Worm (Caenorhabditis elegans) whole organism, L3 larva: ENCODE data around the gene C28C12.12.

ENCODE experiments used
- ZK546.5 ChIP-seq: sonication (generic microtip); optimal IDR thresholded peaks from 2 replicates; lab custom pipeline; 2017; ENCODE audit warnings: missing biosample characterization, missing genetic modification characterization
- daf-12 ChIP-seq: fragments of 150-350 bp; optimal IDR thresholded peaks from 2 replicates; lab custom pipeline; 2014; ENCODE audit warnings: missing biosample characterization, missing genetic modification reagents, missing genetic modification characterization
- elt-3 ChIP-seq, 3 experiments: fragments of 150-350 bp in 1 of 3; sonication (generic microtip) in 2 of 3; optimal IDR thresholded peaks; 2 replicates in 2 of 3; 4 replicates in 1 of 3; lab custom pipeline; 2014 to 2017; ENCODE audit warnings: missing biosample characterization in 3 of 3, missing genetic modification characterization in 3 of 3
- fos-1 ChIP-seq: fragments of 150-350 bp; optimal IDR thresholded peaks from 2 replicates; lab custom pipeline; 2014; ENCODE audit warnings: missing biosample characterization, missing genetic modification characterization
- skn-1 ChIP-seq: fragments of 150-350 bp; optimal IDR thresholded peaks from 2 replicates; lab custom pipeline; 2014; ENCODE audit warnings: missing biosample characterization, missing genetic modification characterization
- snpc-4 ChIP-seq: fragments of 150-350 bp; optimal IDR thresholded peaks from 2 replicates; lab custom pipeline; 2014; ENCODE audit warnings: missing biosample characterization, missing genetic modification characterization
- unc-62 ChIP-seq: fragments of 150-350 bp; sonication (generic microtip); optimal IDR thresholded peaks from 4 replicates; lab custom pipeline; 2014; ENCODE audit warnings: missing biosample characterization, missing genetic modification reagents, missing genetic modification characterization

DNA sequence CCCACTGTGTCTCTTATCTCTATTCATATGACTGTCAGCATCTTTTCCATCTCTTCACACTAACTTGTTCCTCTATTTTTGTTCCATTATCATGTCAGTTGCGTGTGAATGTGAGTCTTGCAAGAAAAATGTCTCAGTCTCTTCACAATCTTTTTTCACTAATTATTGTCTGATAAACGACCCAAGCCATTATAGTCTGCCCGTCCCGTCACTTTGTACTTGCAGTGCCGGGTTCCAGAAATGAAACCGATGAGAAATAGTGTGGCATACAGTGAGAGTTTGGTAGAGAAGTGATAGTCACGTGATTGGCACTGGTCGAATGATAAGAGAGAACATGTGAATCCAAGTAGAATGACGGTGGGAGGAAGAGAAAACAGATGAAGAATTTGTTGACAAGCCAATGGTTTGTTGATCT, 31.4 kb upstream of the C28C12.12 start:
- TF ChIP-seq skn-1 (tag; lab: Kevin White, UChicago) (no peak), ZK546.5 (no peak), fos-1 (tag; lab: Kevin White, UChicago) (peak; percentile 59), elt-3 (tag; optimal IDR thresholded peaks at IDR 0.05; lab: Kevin White, UChicago) (peak; percentile 25 to 95 (median 30)), snpc-4 (tag; lab: Kevin White, UChicago) (no peak), unc-62 (peak; percentile 79), daf-12 (tag; lab: Kevin White, UChicago) (peak; percentile 8)
